Worm (Caenorhabditis elegans): ENCODE measurements around the gene seld-1.

DNA sequence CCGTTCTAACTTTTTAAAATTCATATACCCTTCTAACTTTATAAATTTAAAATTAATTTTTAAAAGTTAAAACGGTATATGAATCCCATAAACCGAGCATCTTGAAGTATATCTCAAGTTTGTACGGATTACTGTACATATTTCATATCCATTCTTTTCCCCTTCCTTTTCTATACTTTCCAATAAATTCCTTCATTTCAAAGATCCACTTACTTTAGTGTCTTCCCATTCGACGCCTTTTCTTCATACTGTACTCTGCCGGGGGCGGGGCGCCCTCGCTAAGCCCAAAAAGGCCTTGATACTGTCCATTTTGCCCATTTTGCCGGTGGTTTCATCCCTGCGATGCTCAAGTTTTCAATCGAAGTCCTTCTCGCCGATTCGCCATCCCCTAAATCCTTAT, 39.4 kb upstream of the seld-1 start, which contains the start of gene fezf-1:
- no peak for TF ChIP-seq W03F9.2 (tag; optimal IDR thresholded peaks at IDR 0.05)
- no peak for TF ChIP-seq him-1 (tag; optimal IDR thresholded peaks at IDR 0.05)
